Worm (Caenorhabditis elegans) whole organism, L1 larva: ENCODE data around the gene glna-2.

Experiments
- C04F5.9 ChIP-seq: sonication (generic microtip); optimal IDR thresholded peaks from 2 replicates; lab custom pipeline; 2016; ENCODE audit warnings: missing genetic modification characterization, missing compliant biosample characterization
- C16A3.4 ChIP-seq: fragments of 150-350 bp; optimal IDR thresholded peaks from 2 replicates; lab custom pipeline; 2014; ENCODE audit warnings: missing biosample characterization, missing genetic modification characterization
- F16B12.6 ChIP-seq: fragments of 150-350 bp; optimal IDR thresholded peaks from 2 replicates; lab custom pipeline; 2014; ENCODE audit warnings: missing biosample characterization, missing genetic modification characterization
- aha-1 ChIP-seq: fragments of 150-350 bp; optimal IDR thresholded peaks from 2 replicates; lab custom pipeline; 2014; ENCODE audit warnings: missing biosample characterization, missing genetic modification characterization
- alr-1 ChIP-seq: fragments of 200-800 bp; sonication (Bioruptor generic); optimal IDR thresholded peaks from 2 replicates; lab custom pipeline; 2018; ENCODE audit warnings: borderline replicate concordance, mild to moderate bottlenecking, missing genetic modification characterization, missing compliant biosample characterization
- aly-2 ChIP-seq: fragments of 150-350 bp; optimal IDR thresholded peaks from 2 replicates; lab custom pipeline; 2014; ENCODE audit warnings: missing biosample characterization, missing genetic modification characterization
- ama-1 ChIP-seq: fragments of 150-350 bp; optimal IDR thresholded peaks from 2 replicates; lab custom pipeline; 2014
- blmp-1 ChIP-seq: fragments of 150-350 bp; optimal IDR thresholded peaks from 2 replicates; lab custom pipeline; 2014; ENCODE audit warnings: missing biosample characterization, missing genetic modification characterization
- ceh-63 ChIP-seq: fragments of 200-800 bp; sonication (Bioruptor generic); optimal IDR thresholded peaks from 2 replicates; lab custom pipeline; 2018; ENCODE audit warnings: mild to moderate bottlenecking, missing genetic modification characterization, missing compliant biosample characterization
- ceh-8 ChIP-seq: fragments of 200-800 bp; sonication (Bioruptor generic); optimal IDR thresholded peaks from 2 replicates; lab custom pipeline; 2018; ENCODE audit warnings: mild to moderate bottlenecking, missing genetic modification characterization, moderate library complexity, missing compliant biosample characterization
- ceh-82 ChIP-seq, 3 experiments: fragments of 150-350 bp in 1 of 3; sonication (generic microtip) in 2 of 3; optimal IDR thresholded peaks; 2 replicates each; lab custom pipeline; 2014 to 2017; ENCODE audit warnings: missing biosample characterization in 3 of 3, missing genetic modification characterization in 3 of 3
- ceh-88 ChIP-seq: fragments of 200-800 bp; sonication (Bioruptor generic); IDR thresholded peaks from 2 replicates; pipeline ENCODE4 v1.3.6; 2022; ENCODE audit warnings: missing genetic modification characterization, missing compliant biosample characterization
- ceh-90 ChIP-seq: sonication (generic microtip); optimal IDR thresholded peaks from 2 replicates; lab custom pipeline; 2016; ENCODE audit warnings: missing genetic modification characterization, missing compliant biosample characterization
- ces-1 ChIP-seq: fragments of 150-350 bp; optimal IDR thresholded peaks from 2 replicates; lab custom pipeline; 2014; ENCODE audit warnings: missing biosample characterization, missing genetic modification reagents, missing genetic modification characterization
- dpl-1 ChIP-seq, 3 experiments: fragments of 150-350 bp in 2 of 3; sonication (generic microtip) in 1 of 3; optimal IDR thresholded peaks; 2 replicates each; lab custom pipeline; 2014 to 2017; ENCODE audit warnings: missing biosample characterization in 3 of 3, missing genetic modification characterization in 3 of 3, missing genetic modification reagents in 3 of 3
- dsc-1 ChIP-seq: sonication (generic microtip); optimal IDR thresholded peaks from 2 replicates; lab custom pipeline; 2016; ENCODE audit warnings: mild to moderate bottlenecking, missing genetic modification characterization, missing compliant biosample characterization
- efl-3 ChIP-seq: fragments of 200-800 bp; sonication (Bioruptor generic); optimal IDR thresholded peaks from 2 replicates; lab custom pipeline; 2018; ENCODE audit warnings: mild to moderate bottlenecking, missing genetic modification characterization, missing compliant biosample characterization
- elt-2 ChIP-seq: sonication (generic microtip); optimal IDR thresholded peaks from 2 replicates; lab custom pipeline; 2016; ENCODE audit warnings: missing genetic modification characterization, mild to moderate bottlenecking, inconsistent platforms, missing compliant biosample characterization, missing genetic modification reagents
- elt-3 ChIP-seq, 6 experiments: fragments of 150-350 bp in 1 of 6; sonication (generic microtip); optimal IDR thresholded peaks; 2 replicates each; lab custom pipeline; 2017 to 2018; ENCODE audit warnings: missing biosample characterization in 6 of 6, missing genetic modification characterization in 6 of 6, inconsistent platforms in 1 of 6
- ets-5 ChIP-seq: fragments of 200-800 bp; sonication (Bioruptor generic); IDR thresholded peaks from 2 replicates; pipeline ENCODE4 v1.3.6; 2022; ENCODE audit warnings: missing genetic modification characterization, missing compliant biosample characterization
- fkh-10 ChIP-seq: sonication (generic microtip); optimal IDR thresholded peaks from 2 replicates; lab custom pipeline; 2017; ENCODE audit warnings: missing biosample characterization, missing genetic modification reagents, missing genetic modification characterization
- fkh-4 ChIP-seq: sonication (generic microtip); optimal IDR thresholded peaks from 2 replicates; lab custom pipeline; 2016; ENCODE audit warnings: missing compliant biosample characterization, missing genetic modification characterization, borderline replicate concordance
- fos-1 ChIP-seq: fragments of 150-350 bp; optimal IDR thresholded peaks from 2 replicates; lab custom pipeline; 2014; ENCODE audit warnings: missing biosample characterization, missing genetic modification characterization
- hlh-17 ChIP-seq: fragments of 200-800 bp; sonication (Bioruptor generic); optimal IDR thresholded peaks from 2 replicates; lab custom pipeline; 2018; ENCODE audit warnings: missing genetic modification characterization, mild to moderate bottlenecking, missing compliant biosample characterization, moderate library complexity, borderline replicate concordance
- hpl-2 ChIP-seq: fragments of 150-350 bp; optimal IDR thresholded peaks from 2 replicates; lab custom pipeline; 2014; ENCODE audit warnings: missing biosample characterization, missing genetic modification reagents, missing genetic modification characterization
- irx-1 ChIP-seq: sonication (generic microtip); optimal IDR thresholded peaks from 2 replicates; lab custom pipeline; 2016; ENCODE audit warnings: missing genetic modification characterization, missing compliant biosample characterization
- isw-1 ChIP-seq: fragments of 200-800 bp; sonication (Bioruptor generic); IDR thresholded peaks from 2 replicates; pipeline ENCODE4 v1.3.6; 2022; ENCODE audit warnings: missing genetic modification characterization, missing compliant biosample characterization
- lin-13 ChIP-seq: fragments of 150-350 bp; optimal IDR thresholded peaks from 2 replicates; lab custom pipeline; 2014; ENCODE audit warnings: missing biosample characterization, missing genetic modification reagents, missing genetic modification characterization
- lin-15B ChIP-seq: fragments of 150-350 bp; sonication (generic microtip); optimal IDR thresholded peaks from 3 replicates; lab custom pipeline; 2014; ENCODE audit warnings: missing biosample characterization, missing genetic modification characterization
- lin-35 ChIP-seq, 2 experiments: fragments of 150-350 bp; optimal IDR thresholded peaks; 2 replicates each; lab custom pipeline; 2014; ENCODE audit warnings: missing biosample characterization in 2 of 2, missing genetic modification characterization in 2 of 2, missing genetic modification reagents in 2 of 2
- lin-39 ChIP-seq: fragments of 150-350 bp; optimal IDR thresholded peaks from 2 replicates; lab custom pipeline; 2014; ENCODE audit warnings: missing biosample characterization, missing genetic modification reagents, missing genetic modification characterization
- lsy-2 ChIP-seq, 2 experiments: fragments of 150-350 bp; optimal IDR thresholded peaks; 2 replicates each; lab custom pipeline; 2014; ENCODE audit warnings: missing biosample characterization in 2 of 2, missing genetic modification characterization in 2 of 2
- mab-9 ChIP-seq: fragments of 200-800 bp; sonication (Bioruptor generic); IDR thresholded peaks from 2 replicates; pipeline ENCODE4 v1.3.6; 2022; ENCODE audit warnings: missing genetic modification reagents, missing genetic modification characterization, missing compliant biosample characterization
- mdl-1 ChIP-seq, 2 experiments: fragments of 150-350 bp; optimal IDR thresholded peaks; 2 replicates each; lab custom pipeline; 2014 to 2017; ENCODE audit warnings: missing biosample characterization in 2 of 2, missing genetic modification characterization in 2 of 2, inconsistent platforms in 1 of 2
- mep-1 ChIP-seq: fragments of 150-350 bp; optimal IDR thresholded peaks from 2 replicates; lab custom pipeline; 2014; ENCODE audit warnings: missing biosample characterization, missing genetic modification characterization
- nhr-11 ChIP-seq: fragments of 150-350 bp; optimal IDR thresholded peaks from 2 replicates; lab custom pipeline; 2014; ENCODE audit warnings: missing biosample characterization, missing genetic modification characterization
- nhr-12 ChIP-seq: sonication (generic microtip); optimal IDR thresholded peaks from 2 replicates; lab custom pipeline; 2017; ENCODE audit warnings: missing biosample characterization, missing genetic modification characterization
- nhr-47 ChIP-seq: sonication (generic microtip); optimal IDR thresholded peaks from 2 replicates; lab custom pipeline; 2016; ENCODE audit warnings: mild to moderate bottlenecking, missing genetic modification characterization, moderate library complexity, missing compliant biosample characterization
- nhr-77 ChIP-seq: fragments of 150-350 bp; optimal IDR thresholded peaks from 2 replicates; lab custom pipeline; 2014; ENCODE audit warnings: missing biosample characterization, missing genetic modification characterization
- nhr-84 ChIP-seq: sonication (generic microtip); optimal IDR thresholded peaks from 2 replicates; lab custom pipeline; 2017; ENCODE audit warnings: missing biosample characterization, missing genetic modification characterization
- nhr-90 ChIP-seq: sonication (generic microtip); optimal IDR thresholded peaks from 2 replicates; lab custom pipeline; 2016; ENCODE audit warnings: mild to moderate bottlenecking, missing genetic modification characterization, missing compliant biosample characterization; ENCODE audit not compliant: poor library complexity
- pqm-1 ChIP-seq: sonication (generic microtip); optimal IDR thresholded peaks from 3 replicates; lab custom pipeline; 2017; ENCODE audit warnings: missing biosample characterization, missing genetic modification characterization
- skn-1 ChIP-seq: fragments of 150-350 bp; optimal IDR thresholded peaks from 2 replicates; lab custom pipeline; 2014; ENCODE audit warnings: missing biosample characterization, missing genetic modification characterization
- snpc-4 ChIP-seq: fragments of 150-350 bp; optimal IDR thresholded peaks from 2 replicates; lab custom pipeline; 2014; ENCODE audit warnings: missing biosample characterization, missing genetic modification characterization
- sup-37 ChIP-seq: fragments of 200-800 bp; sonication (Bioruptor generic); optimal IDR thresholded peaks from 2 replicates; lab custom pipeline; 2018; ENCODE audit warnings: mild to moderate bottlenecking, missing genetic modification characterization, missing compliant biosample characterization
- tbx-2 ChIP-seq: sonication (generic microtip); optimal IDR thresholded peaks from 2 replicates; lab custom pipeline; 2016; ENCODE audit warnings: missing genetic modification characterization, missing compliant biosample characterization
- tlp-1 ChIP-seq: fragments of 150-350 bp; optimal IDR thresholded peaks from 2 replicates; lab custom pipeline; 2014; ENCODE audit warnings: missing biosample characterization, missing genetic modification characterization
- unc-62 ChIP-seq: fragments of 150-350 bp; optimal IDR thresholded peaks from 2 replicates; lab custom pipeline; 2014; ENCODE audit warnings: missing biosample characterization, missing genetic modification reagents, missing genetic modification characterization
- unc-86 ChIP-seq: sonication (generic microtip); optimal IDR thresholded peaks from 2 replicates; lab custom pipeline; 2016; ENCODE audit warnings: missing genetic modification characterization, missing compliant biosample characterization
- unc-98 ChIP-seq: fragments of 200-800 bp; sonication (Bioruptor generic); IDR thresholded peaks from 2 replicates; pipeline ENCODE4 v1.3.6; 2022; ENCODE audit warnings: missing genetic modification characterization, missing compliant biosample characterization
- vab-15 ChIP-seq: sonication (generic microtip); optimal IDR thresholded peaks from 2 replicates; lab custom pipeline; 2017; ENCODE audit warnings: missing genotype, mild to moderate bottlenecking, missing genetic modification characterization, missing compliant biosample characterization
- zip-4 ChIP-seq: fragments of 200-800 bp; sonication (Bioruptor generic); optimal IDR thresholded peaks from 2 replicates; lab custom pipeline; 2018; ENCODE audit warnings: mild to moderate bottlenecking, missing genetic modification characterization, moderate library complexity, missing compliant biosample characterization
- ztf-11 ChIP-seq, 2 experiments: sonication (generic microtip); optimal IDR thresholded peaks; 2 replicates each; lab custom pipeline; 2016 to 2017; ENCODE audit warnings: missing genetic modification characterization in 2 of 2, missing biosample characterization in 1 of 2, missing compliant biosample characterization in 1 of 2
- ztf-4 ChIP-seq: fragments of 150-350 bp; optimal IDR thresholded peaks from 2 replicates; lab custom pipeline; 2014; ENCODE audit warnings: missing biosample characterization, missing genetic modification characterization

glna-2 gene

DNA sequence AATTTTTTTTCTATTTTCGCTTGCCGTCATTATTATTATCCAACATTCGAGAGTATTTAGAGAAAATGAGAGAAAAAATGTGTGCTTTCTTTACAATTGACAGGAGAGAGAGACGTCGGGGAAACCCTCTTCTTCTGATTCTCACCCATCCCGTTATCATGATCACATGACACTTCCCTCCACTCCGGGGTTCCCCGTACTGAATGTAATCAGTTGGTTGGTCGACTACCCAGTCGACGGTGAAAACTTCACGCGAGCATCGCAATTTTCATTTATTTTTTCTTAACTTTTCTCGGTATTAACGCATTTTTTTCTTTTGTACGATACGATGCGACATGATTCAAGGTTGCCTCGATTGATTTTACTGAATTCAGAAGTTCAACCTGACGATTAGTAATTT is 7.7 kb downstream of the glna-2 start (continued):
- TF ChIP-seq elt-2, result no peak
- no peak for TF ChIP-seq F16B12.6 (tag; lab: Kevin White, UChicago)
- no peak for TF ChIP-seq efl-3
- TF ChIP-seq snpc-4 (tag; lab: Kevin White, UChicago), result no peak
- peak in 2 of 3 experiments; percentile 21 to 33 for TF ChIP-seq dpl-1 (GFP tag; optimal IDR thresholded peaks at IDR 0.05; lab: Kevin White, UChicago)
- TF ChIP-seq ces-1 (GFP tag; lab: Kevin White, UChicago), result no peak
- peak in 3 of 6 experiments; percentile 51 to 69 (median 67) for TF ChIP-seq elt-3 (tag; optimal IDR thresholded peaks at IDR 0.05; lab: Kevin White, UChicago)
- no peak for TF ChIP-seq nhr-12 (tag; lab: Kevin White, UChicago)
- TF ChIP-seq skn-1 (tag; lab: Kevin White, UChicago), result peak; percentile 52
- TF ChIP-seq unc-98 (GFP tag; lab: Robert Waterston, UW), result no peak
- no peak for TF ChIP-seq ceh-88 (GFP tag; lab: Robert Waterston, UW)
- TF ChIP-seq unc-86 (tag; lab: Kevin White, UChicago), result no peak
- peak; percentile 29 for TF ChIP-seq tbx-2 (tag; lab: Kevin White, UChicago)
- peak in 1 of 2 experiments; percentile 83 for TF ChIP-seq mdl-1 (tag; optimal IDR thresholded peaks at IDR 0.05; lab: Kevin White, UChicago)
- TF ChIP-seq ceh-8 (GFP tag; lab: Kevin White, UChicago), result no peak
- peak in 1 of 2 experiments; percentile 54 for TF ChIP-seq lin-35 (GFP tag; optimal IDR thresholded peaks at IDR 0.05; lab: Kevin White, UChicago)
- TF ChIP-seq aly-2, result no peak
- peak; percentile 59 for TF ChIP-seq C16A3.4
- peak; percentile 35 for TF ChIP-seq nhr-47
- no peak for TF ChIP-seq hlh-17 (GFP tag; lab: Kevin White, UChicago)
- TF ChIP-seq lin-39 (tag; lab: Kevin White, UChicago), result no peak
- no peak for TF ChIP-seq ceh-90
- TF ChIP-seq ceh-63, result no peak
- TF ChIP-seq fkh-4 (tag; lab: Kevin White, UChicago), result no peak
- peak; percentile 77 for TF ChIP-seq blmp-1 (tag; lab: Kevin White, UChicago)
- no peak for TF ChIP-seq aha-1 (tag; lab: Kevin White, UChicago)
- no peak for TF ChIP-seq lin-15B
- TF ChIP-seq mep-1 (tag; lab: Kevin White, UChicago), result peak; percentile 23
- no peak for TF ChIP-seq isw-1 (GFP tag; lab: Robert Waterston, UW)
- TF ChIP-seq fos-1 (tag; lab: Kevin White, UChicago), result no peak
- TF ChIP-seq mab-9, result no peak
- no peak for TF ChIP-seq vab-15 (tag; lab: Kevin White, UChicago)
- peak; percentile 35 to 76 for TF ChIP-seq lsy-2 (tag; optimal IDR thresholded peaks at IDR 0.05; lab: Kevin White, UChicago)
- no peak for TF ChIP-seq fkh-10 (GFP tag; lab: Kevin White, UChicago)
- TF ChIP-seq ama-1 (lab: Kevin White, UChicago), result no peak
- no peak for TF ChIP-seq alr-1 (tag; lab: Kevin White, UChicago)

DNA sequence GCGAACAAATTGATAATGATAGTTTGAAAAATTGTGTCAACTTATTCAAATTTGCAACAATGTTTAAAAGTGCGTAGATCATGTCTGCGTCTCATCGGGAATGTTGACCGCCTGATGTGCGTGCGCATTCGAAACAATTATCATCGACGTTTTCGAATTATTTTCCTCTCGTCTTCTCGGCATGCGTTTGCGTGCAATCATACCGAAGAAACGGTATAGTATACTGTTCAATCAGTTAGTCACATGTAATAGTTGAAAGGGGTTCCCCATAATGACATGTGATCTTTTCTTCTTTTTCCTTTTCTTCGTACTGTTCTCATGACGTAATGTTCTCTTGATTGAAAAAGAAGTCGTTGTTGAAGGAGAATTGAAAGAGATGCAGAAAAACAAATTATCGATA is 8.3 kb downstream of the glna-2 start:
- TF ChIP-seq lin-13 (peak; percentile 56), hlh-17 (GFP tag; lab: Kevin White, UChicago) (no peak), C04F5.9 (tag; lab: Kevin White, UChicago) (no peak), ceh-88 (GFP tag; lab: Robert Waterston, UW) (peak; percentile 22; the same call in 1 of the 2 replicates), ets-5 (GFP tag; lab: Robert Waterston, UW) (no peak), blmp-1 (tag; lab: Kevin White, UChicago) (peak; percentile 92), pqm-1 (no peak), ztf-11 (tag; optimal IDR thresholded peaks at IDR 0.05; lab: Kevin White, UChicago) (no peak), irx-1 (tag; lab: Kevin White, UChicago) (peak; percentile 22), ceh-82 (tag; optimal IDR thresholded peaks at IDR 0.05; lab: Kevin White, UChicago) (peak in 1 of 3 experiments; percentile 27), lin-39 (tag; lab: Kevin White, UChicago) (peak; percentile 6), elt-3 (tag; optimal IDR thresholded peaks at IDR 0.05; lab: Kevin White, UChicago) (peak in 4 of 6 experiments; percentile 27 to 98 (median 65)), nhr-90 (tag; lab: Kevin White, UChicago) (peak; percentile 89), tlp-1 (tag; lab: Kevin White, UChicago) (no peak), nhr-77 (tag; lab: Kevin White, UChicago) (no peak), ztf-4 (tag; lab: Kevin White, UChicago) (peak; percentile 67), hpl-2 (GFP tag; lab: Kevin White, UChicago) (peak; percentile 50), nhr-11 (no peak), zip-4 (GFP tag; lab: Kevin White, UChicago) (no peak), unc-62 (GFP tag; lab: Kevin White, UChicago) (no peak), sup-37 (GFP tag; lab: Kevin White, UChicago) (no peak), nhr-84 (no peak), dsc-1 (no peak)
